Fruit fly (Drosophila melanogaster) whole organism, embryonic: ENCODE results near the gene blot.

Source experiments
- Asciz ChIP-seq: fragments of 200-800 bp; sonication (Bioruptor generic); optimal IDR thresholded peaks from 2 replicates; lab custom pipeline; 2017; ENCODE audit warnings: missing biosample characterization, mild to moderate bottlenecking, missing genetic modification characterization, missing genetic modification reagents
- Bgb ChIP-seq: fragments of 200-800 bp; sonication (Bioruptor generic); IDR thresholded peaks from 2 replicates; pipeline ENCODE4 v1.3.6; 2022; ENCODE audit warnings: missing biosample characterization, missing genetic modification characterization; ENCODE audit not compliant: partially characterized antibody
- Blimp-1 ChIP-seq: fragments of 200-800 bp; sonication (Bioruptor generic); optimal IDR thresholded peaks from 3 replicates; lab custom pipeline; 2018; ENCODE audit warnings: missing biosample characterization, missing genetic modification characterization, mild to moderate bottlenecking, moderate library complexity, missing genetic modification reagents
- BtbVII ChIP-seq: fragments of 200-800 bp; sonication (Bioruptor generic); optimal IDR thresholded peaks from 3 replicates; lab custom pipeline; 2017; ENCODE audit warnings: missing biosample characterization, mild to moderate bottlenecking, missing genetic modification characterization
- CG11093 ChIP-seq: fragments of 200-800 bp; sonication (Bioruptor generic); IDR thresholded peaks from 3 replicates; pipeline ENCODE4 v1.3.6; 2022; ENCODE audit warnings: missing biosample characterization, missing genetic modification characterization
- CG11247 ChIP-seq: fragments of 200-800 bp; sonication (Bioruptor generic); IDR thresholded peaks from 2 replicates; pipeline ENCODE4 v1.3.6; 2022; ENCODE audit warnings: missing biosample characterization, missing genetic modification characterization
- CG11456 ChIP-seq: fragments of 200-800 bp; sonication (Bioruptor generic); IDR thresholded peaks from 3 replicates; pipeline ENCODE4 v1.3.6; 2022; ENCODE audit warnings: missing biosample characterization, missing genetic modification characterization
- CG11723 ChIP-seq: fragments of 200-800 bp; sonication (Bioruptor generic); optimal IDR thresholded peaks from 2 replicates; lab custom pipeline; 2017; ENCODE audit warnings: missing biosample characterization, mild to moderate bottlenecking, missing genetic modification characterization
- CG15479 ChIP-seq: fragments of 200-800 bp; sonication (Bioruptor generic); optimal IDR thresholded peaks from 3 replicates; lab custom pipeline; 2019; ENCODE audit warnings: missing biosample characterization, mild to moderate bottlenecking, missing genetic modification characterization, moderate library complexity
- CG15601 ChIP-seq: fragments of 200-800 bp; sonication (Bioruptor generic); optimal IDR thresholded peaks from 3 replicates; lab custom pipeline; 2019; ENCODE audit warnings: missing biosample characterization, mild to moderate bottlenecking, missing genetic modification characterization, moderate library complexity
- CG15696 ChIP-seq: fragments of 200-800 bp; sonication (Bioruptor generic); optimal IDR thresholded peaks from 2 replicates; lab custom pipeline; 2019; ENCODE audit warnings: missing biosample characterization, mild to moderate bottlenecking, missing genetic modification characterization, moderate library complexity
- CG16815 ChIP-seq: fragments of 200-800 bp; sonication (Bioruptor generic); optimal IDR thresholded peaks from 3 replicates; lab custom pipeline; 2017; ENCODE audit warnings: missing biosample characterization, mild to moderate bottlenecking, missing genetic modification characterization
- CG17829 ChIP-seq: fragments of 200-800 bp; optimal IDR thresholded peaks from 2 replicates; lab custom pipeline; 2019; ENCODE audit warnings: missing biosample characterization, mild to moderate bottlenecking, missing genetic modification characterization, moderate library complexity
- CG1832 ChIP-seq: fragments of 200-800 bp; sonication (Bioruptor generic); optimal IDR thresholded peaks from 2 replicates; lab custom pipeline; 2017; ENCODE audit warnings: missing biosample characterization, mild to moderate bottlenecking, missing genetic modification characterization, inconsistent platforms
- CG2199 ChIP-seq: fragments of 200-800 bp; sonication (Bioruptor generic); IDR thresholded peaks from 3 replicates; pipeline ENCODE4 v1.3.6; 2022; ENCODE audit warnings: missing biosample characterization, missing genetic modification characterization
- CG32767 ChIP-seq: fragments of 200-800 bp; sonication (Bioruptor generic); IDR thresholded peaks from 2 replicates; pipeline ENCODE4 v1.3.6; 2022; ENCODE audit warnings: missing biosample characterization, missing genetic modification characterization
- CG33557 ChIP-seq: fragments of 200-800 bp; sonication (Bioruptor generic); optimal IDR thresholded peaks from 2 replicates; lab custom pipeline; 2019; ENCODE audit warnings: missing biosample characterization, mild to moderate bottlenecking, missing genetic modification characterization, moderate library complexity
- CG4404 ChIP-seq: fragments of 200-800 bp; sonication (Bioruptor generic); IDR thresholded peaks from 2 replicates; pipeline ENCODE4 v1.3.6; 2022; ENCODE audit warnings: missing biosample characterization, missing genetic modification characterization
- CG7839 ChIP-seq: fragments of 200-800 bp; sonication (Bioruptor generic); optimal IDR thresholded peaks from 3 replicates; lab custom pipeline; 2018; ENCODE audit warnings: missing biosample characterization, mild to moderate bottlenecking, missing genetic modification characterization, moderate library complexity
- CG8359 ChIP-seq: fragments of 200-800 bp; sonication (Bioruptor generic); optimal IDR thresholded peaks from 2 replicates; lab custom pipeline; 2017; ENCODE audit warnings: missing biosample characterization, mild to moderate bottlenecking, missing genetic modification characterization, borderline replicate concordance
- CG8478 ChIP-seq: fragments of >200 bp; optimal IDR thresholded peaks from 2 replicates; lab custom pipeline; 2018
- CG8944 ChIP-seq: fragments of 200-800 bp; sonication (Bioruptor generic); optimal IDR thresholded peaks from 3 replicates; lab custom pipeline; 2016; ENCODE audit warnings: missing biosample characterization, missing genetic modification characterization
- CG9727 ChIP-seq: fragments of 200-800 bp; sonication (Bioruptor generic); optimal IDR thresholded peaks from 3 replicates; lab custom pipeline; 2017; ENCODE audit warnings: missing biosample characterization, mild to moderate bottlenecking, missing genetic modification characterization
- CTCF ChIP-seq: fragments of 200-800 bp; sonication (Bioruptor generic); optimal IDR thresholded peaks from 2 replicates; lab custom pipeline; 2017; ENCODE audit warnings: missing biosample characterization, mild to moderate bottlenecking, missing genetic modification characterization, moderate library complexity
- CoRest ChIP-seq: fragments of 200-800 bp; sonication (Bioruptor generic); optimal IDR thresholded peaks from 3 replicates; lab custom pipeline; 2018; ENCODE audit warnings: missing biosample characterization, mild to moderate bottlenecking, missing genetic modification characterization, moderate library complexity
- Drgx ChIP-seq: fragments of 200-800 bp; sonication (Bioruptor generic); IDR thresholded peaks from 2 replicates; pipeline ENCODE4 v1.3.6; 2022; ENCODE audit warnings: missing biosample characterization, missing genetic modification characterization
- HLH3B ChIP-seq: fragments of 200-800 bp; sonication (Bioruptor generic); IDR thresholded peaks from 2 replicates; pipeline ENCODE4 v1.3.6; 2022; ENCODE audit warnings: missing biosample characterization, missing genetic modification characterization
- NFAT ChIP-seq: fragments of 200-800 bp; sonication (Bioruptor generic); IDR thresholded peaks from 2 replicates; pipeline ENCODE4 v1.3.6; 2022; ENCODE audit warnings: missing biosample characterization, missing genetic modification characterization
- Rfx ChIP-seq: fragments of 200-800 bp; sonication (Bioruptor generic); IDR thresholded peaks from 2 replicates; pipeline ENCODE4 v1.3.6; 2022; ENCODE audit warnings: missing biosample characterization, missing genetic modification characterization
- Usf ChIP-seq: fragments of 200-800 bp; sonication (Bioruptor generic); optimal IDR thresholded peaks from 2 replicates; lab custom pipeline; 2017; ENCODE audit warnings: missing genotype, missing biosample characterization, missing genetic modification characterization
- abd-A ChIP-seq: fragments of 200-800 bp; sonication (Bioruptor generic); optimal IDR thresholded peaks from 3 replicates; lab custom pipeline; 2019; ENCODE audit warnings: missing biosample characterization, mild to moderate bottlenecking, missing genetic modification characterization, moderate library complexity
- ac ChIP-seq: fragments of 200-800 bp; sonication (Bioruptor generic); optimal IDR thresholded peaks from 3 replicates; lab custom pipeline; 2017; ENCODE audit warnings: missing biosample characterization, mild to moderate bottlenecking, missing genetic modification characterization
- amos ChIP-seq: fragments of 200-800 bp; sonication (Bioruptor generic); IDR thresholded peaks from 2 replicates; pipeline ENCODE4 v1.3.6; 2022; ENCODE audit warnings: missing biosample characterization, missing genetic modification characterization; ENCODE audit not compliant: partially characterized antibody
- dmrt11E ChIP-seq: fragments of 200-800 bp; sonication (Bioruptor generic); optimal IDR thresholded peaks from 3 replicates; lab custom pipeline; 2018; ENCODE audit warnings: missing biosample characterization, mild to moderate bottlenecking, missing genetic modification characterization, moderate library complexity
- fd96Cb ChIP-seq: fragments of 200-800 bp; sonication (Bioruptor generic); optimal IDR thresholded peaks from 2 replicates; lab custom pipeline; 2018; ENCODE audit warnings: missing biosample characterization, mild to moderate bottlenecking, missing genetic modification characterization, moderate library complexity
- gsb ChIP-seq: fragments of 200-800 bp; sonication (Bioruptor generic); IDR thresholded peaks from 2 replicates; pipeline ENCODE4 v1.3.6; 2022; ENCODE audit warnings: missing biosample characterization, missing genetic modification characterization
- hth ChIP-seq: fragments of >200 bp; optimal IDR thresholded peaks from 2 replicates; lab custom pipeline; 2017; ENCODE audit warnings: inconsistent platforms
- insv ChIP-seq, 2 experiments: fragments of 200-800 bp; sonication (Bioruptor generic); optimal IDR thresholded peaks; 3 replicates each; lab custom pipeline; 2016 to 2018; ENCODE audit warnings: missing biosample characterization in 2 of 2, missing genetic modification characterization in 2 of 2
- knrl ChIP-seq: fragments of 200-800 bp; sonication (Bioruptor generic); IDR thresholded peaks from 3 replicates; pipeline ENCODE4 v1.3.6; 2022; ENCODE audit warnings: missing biosample characterization, missing genetic modification characterization; ENCODE audit not compliant: partially characterized antibody
- org-1 ChIP-seq: fragments of 200-800 bp; sonication (Bioruptor generic); optimal IDR thresholded peaks from 2 replicates; lab custom pipeline; 2017; ENCODE audit warnings: missing biosample characterization, missing genetic modification characterization
- sens ChIP-seq: fragments of 200-800 bp; sonication (Bioruptor generic); peaks from one replicate; lab custom pipeline; 2016; ENCODE audit warnings: missing biosample characterization, missing genetic modification characterization
- seq ChIP-seq: fragments of 200-800 bp; sonication (Bioruptor generic); IDR thresholded peaks from 2 replicates; pipeline ENCODE4 v1.3.6; 2022; ENCODE audit warnings: missing biosample characterization, missing genetic modification characterization
- stwl ChIP-seq: fragments of 200-800 bp; sonication (Bioruptor generic); optimal IDR thresholded peaks from 3 replicates; lab custom pipeline; 2018; ENCODE audit warnings: missing biosample characterization, mild to moderate bottlenecking, missing genetic modification characterization, moderate library complexity
- tgo ChIP-seq: fragments of 200-800 bp; sonication (Bioruptor generic); IDR thresholded peaks from 3 replicates; pipeline ENCODE4 v1.3.6; 2022; ENCODE audit warnings: missing biosample characterization, missing genetic modification characterization
- trem ChIP-seq: fragments of 200-800 bp; optimal IDR thresholded peaks from 3 replicates; lab custom pipeline; 2019; ENCODE audit warnings: missing biosample characterization, mild to moderate bottlenecking, missing genetic modification characterization, moderate library complexity
- vvl ChIP-seq: fragments of 200-800 bp; sonication (Bioruptor generic); IDR thresholded peaks from 2 replicates; pipeline ENCODE4 v1.3.6; 2022; ENCODE audit warnings: missing biosample characterization, missing genetic modification characterization
- zf30C ChIP-seq: fragments of 200-800 bp; sonication (Bioruptor generic); optimal IDR thresholded peaks from 3 replicates; lab custom pipeline; 2018; ENCODE audit warnings: missing biosample characterization, mild to moderate bottlenecking, missing genetic modification characterization
- zfh2 ChIP-seq: fragments of 200-800 bp; sonication (Bioruptor generic); optimal IDR thresholded peaks from 2 replicates; lab custom pipeline; 2016; ENCODE audit warnings: missing biosample characterization, missing genetic modification characterization

blot gene

dm6 chr3L:17407480-17408093 is 13.7 kb downstream of the blot start (continued):
- 0 out of 3 replicates have a peak, but pooled peaks have one; percentile 2 for TF ChIP-seq knrl (GFP tag; lab: Robert Waterston, UW)
- TF ChIP-seq hth: no peak
- TF ChIP-seq ac (GFP tag; lab: Kevin White, UChicago): peak; percentile 5
- TF ChIP-seq stwl: no peak
- no peak for TF ChIP-seq BtbVII
- TF ChIP-seq CG8359 (GFP tag; lab: Kevin White, UChicago): no peak
- peak in 1 of 2 experiments; percentile 69 for TF ChIP-seq insv (GFP tag; optimal IDR thresholded peaks at IDR 0.05; lab: Kevin White, UChicago)
- no peak for TF ChIP-seq Usf (GFP tag; lab: Kevin White, UChicago)
- TF ChIP-seq CG17829 (tag; lab: Kevin White, UChicago): no peak
- TF ChIP-seq CG15479 (GFP tag; lab: Kevin White, UChicago): peak; percentile 52
- TF ChIP-seq CG11093 (GFP tag; lab: Robert Waterston, UW): no peak
- no peak for TF ChIP-seq CG11723
- no peak for TF ChIP-seq CG15601 (tag; lab: Kevin White, UChicago)
- TF ChIP-seq tgo (GFP tag; lab: Robert Waterston, UW): no peak

- peak; percentile 52 for TF ChIP-seq sens (GFP tag; lab: Kevin White, UChicago)
- TF ChIP-seq CoRest (tag; lab: Kevin White, UChicago): peak; percentile 3
- TF ChIP-seq CG2199 (GFP tag; lab: Robert Waterston, UW): peak; percentile 54; the same call in 1 of the 3 replicates
- TF ChIP-seq CG11247 (GFP tag; lab: Robert Waterston, UW): peak; percentile 79
- TF ChIP-seq gsb (GFP tag; lab: Robert Waterston, UW): no peak
- peak; percentile 40; the same call in 2 of the 3 replicates for TF ChIP-seq knrl (GFP tag; lab: Robert Waterston, UW)
- TF ChIP-seq stwl: peak; percentile 63
- peak; percentile 18 for TF ChIP-seq trem
- TF ChIP-seq CG15696 (tag; lab: Kevin White, UChicago): no peak
- TF ChIP-seq amos: peak; percentile 59
- no peak for TF ChIP-seq CG8478 (lab: Kevin White, UChicago)
- TF ChIP-seq abd-A (tag; lab: Kevin White, UChicago): peak; percentile 7
- no peak for TF ChIP-seq zfh2 (GFP tag; lab: Kevin White, UChicago)
- peak; percentile 37; the same call in 1 of the 2 replicates for TF ChIP-seq Bgb (GFP tag; lab: Robert Waterston, UW)
- no peak for TF ChIP-seq NFAT (GFP tag; lab: Robert Waterston, UW)
- TF ChIP-seq vvl (GFP tag; lab: Robert Waterston, UW): peak; percentile 61; the same call in 1 of the 2 replicates
- TF ChIP-seq CTCF (GFP tag; lab: Kevin White, UChicago): peak; percentile 76
Measured at dm6 chr3L:17407073-17407472, 14.2 kb downstream of the blot start.

dm6 chr3L:17404646-17405045 is 16.7 kb downstream of the blot start:
- TF ChIP-seq CG9727 (peak; percentile 35), CG16815 (GFP tag; lab: Kevin White, UChicago) (no peak), Asciz (GFP tag; lab: Kevin White, UChicago) (peak; percentile 33), CG32767 (GFP tag; lab: Robert Waterston, UW) (no peak), Rfx (GFP tag; lab: Robert Waterston, UW) (peak; percentile 33; the same call in 1 of the 2 replicates), Drgx (GFP tag; lab: Robert Waterston, UW) (peak; percentile 11; the same call in 1 of the 2 replicates), HLH3B (GFP tag; lab: Robert Waterston, UW) (peak; percentile 51), CG4404 (no peak), CG11456 (0 out of 3 replicates have a peak, but pooled peaks have one; percentile 19), fd96Cb (tag; lab: Kevin White, UChicago) (peak; percentile 63), CG8944 (peak; percentile 20), dmrt11E (tag; lab: Kevin White, UChicago) (peak; percentile 42), CG7839 (tag; lab: Kevin White, UChicago) (peak; percentile 58), seq (0 out of 2 replicates have a peak, but pooled peaks have one; percentile 18), CG33557 (GFP tag; lab: Kevin White, UChicago) (peak; percentile 14), CG1832 (GFP tag; lab: Kevin White, UChicago) (no peak), org-1 (GFP tag; lab: Kevin White, UChicago) (peak; percentile 22), NFAT (GFP tag; lab: Robert Waterston, UW) (no peak), zf30C (no peak), Blimp-1 (GFP tag; lab: Kevin White, UChicago) (peak; percentile 67)
